Fruit fly (Drosophila melanogaster): Measurements from ENCODE around the gene RagA-B.

RagA-B gene

DNA sequence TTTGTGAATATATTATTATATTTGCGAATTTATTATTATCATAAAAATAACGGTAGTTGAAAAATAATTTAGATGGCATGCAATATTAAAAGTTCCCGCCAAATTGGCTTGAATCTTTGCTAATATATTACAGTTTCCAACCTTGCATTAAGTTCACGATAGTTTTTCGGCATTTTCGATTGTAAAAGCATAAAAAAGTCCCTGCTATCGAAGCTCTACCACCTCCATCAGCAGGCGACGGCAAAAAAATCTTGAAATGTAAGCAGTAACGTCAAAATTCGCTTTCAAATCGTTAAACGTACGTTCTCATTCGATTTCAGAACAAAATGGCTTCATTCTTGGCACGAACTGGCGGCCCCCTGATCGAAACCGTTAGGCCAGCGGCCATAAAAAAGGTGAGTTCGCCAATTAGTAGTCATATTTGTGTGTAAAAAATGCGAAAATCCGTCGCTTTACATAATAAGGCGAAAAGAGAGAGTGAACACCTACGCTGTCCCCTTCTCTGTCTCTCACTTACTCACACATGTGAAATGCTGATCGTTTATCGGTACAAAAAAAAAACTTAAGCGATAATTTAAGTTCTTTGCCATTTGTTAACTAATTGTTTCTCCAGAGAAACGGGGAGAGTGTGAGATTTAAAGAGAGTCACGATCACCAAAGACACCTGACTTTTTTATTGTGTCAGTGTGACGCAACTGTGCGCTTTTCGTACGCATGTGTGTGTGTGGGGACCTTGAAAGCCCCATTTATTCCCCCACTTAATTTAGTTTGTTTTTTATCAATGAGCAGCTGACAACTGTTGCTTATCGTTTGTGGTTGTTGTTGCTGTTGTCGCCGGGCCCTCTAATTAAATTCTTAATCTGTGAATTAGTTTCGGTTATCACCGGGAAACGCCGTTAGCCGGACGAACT is 45.4 kb downstream of the RagA-B start, which contains the start of gene ScsbetaA (continued):
- TF ChIP-seq zf30C (GFP tag; optimal IDR thresholded peaks at IDR 0.05) (no peak), gt (GFP tag; IDR thresholded peaks at IDR 0.05) (no peak), CG17385 (GFP tag; optimal IDR thresholded peaks at IDR 0.05) (no peak), CG10959 (GFP tag; IDR thresholded peaks at IDR 0.05) (no peak), CG2129 (GFP tag; IDR thresholded peaks at IDR 0.05; ENCODE audit: partially characterized antibody) (peak; percentile 17; the same call in 1 of the 2 replicates), CG5180 (GFP tag; optimal IDR thresholded peaks at IDR 0.05) (no peak), CG17361 (GFP tag; IDR thresholded peaks at IDR 0.05) (peak; percentile 40; the same call in 2 of the 3 replicates), CG33213 (GFP tag; optimal IDR thresholded peaks at IDR 0.05) (peak; percentile 30), ssp (GFP tag; IDR thresholded peaks at IDR 0.05) (no peak), hkb (optimal IDR thresholded peaks at IDR 0.05) (no peak), hkb (GFP tag; IDR thresholded peaks at IDR 0.05) (no peak), ap (GFP tag; IDR thresholded peaks at IDR 0.05) (no peak), Stat92E (GFP tag; optimal IDR thresholded peaks at IDR 0.05) (peak in 1 of 3 experiments; percentile 52), CG6272 (GFP tag; IDR thresholded peaks at IDR 0.05) (peak; percentile 42; the same call in 1 of the 2 replicates), odd (GFP tag; optimal IDR thresholded peaks at IDR 0.05) (no peak), CG8388 (GFP tag; optimal IDR thresholded peaks at IDR 0.05) (no peak), CG8359 (GFP tag; optimal IDR thresholded peaks at IDR 0.05; ENCODE audit: borderline replicate concordance) (no peak), CG12391 (tag; optimal IDR thresholded peaks at IDR 0.05) (no peak), az2 (GFP tag; optimal IDR thresholded peaks at IDR 0.05) (no peak), emc (GFP tag; optimal IDR thresholded peaks at IDR 0.05) (no peak), btn (GFP tag; optimal IDR thresholded peaks at IDR 0.05) (no peak), Meics (GFP tag; optimal IDR thresholded peaks at IDR 0.05) (no peak), CkIIα-i1 (GFP tag; IDR thresholded peaks at IDR 0.05) (no peak), D19A (tag; optimal IDR thresholded peaks at IDR 0.05) (no peak), CG4707 (GFP tag; optimal IDR thresholded peaks at IDR 0.05) (no peak), tll (GFP tag; optimal IDR thresholded peaks at IDR 0.05) (no peak), HLH3B (GFP tag; IDR thresholded peaks at IDR 0.05) (no peak), ci (GFP tag; IDR thresholded peaks at IDR 0.05) (no peak), bowl (GFP tag; IDR thresholded peaks at IDR 0.05) (no peak), ro (GFP tag; IDR thresholded peaks at IDR 0.05) (no peak), ase (GFP tag; IDR thresholded peaks at IDR 0.05) (no peak), nau (GFP tag; optimal IDR thresholded peaks at IDR 0.05) (peak; percentile 33), Ets97D (GFP tag; optimal IDR thresholded peaks at IDR 0.05) (peak; percentile 69), NFAT (GFP tag; IDR thresholded peaks at IDR 0.05) (no peak), wdn (GFP tag; IDR thresholded peaks at IDR 0.05) (no peak), ewg (GFP tag; optimal IDR thresholded peaks at IDR 0.05) (no peak), Aef1 (GFP tag; IDR thresholded peaks at IDR 0.05) (no peak), CG1529 (GFP tag; optimal IDR thresholded peaks at IDR 0.05) (no peak), tgo (GFP tag; IDR thresholded peaks at IDR 0.05) (no peak), C15 (GFP tag; IDR thresholded peaks at IDR 0.05) (no peak), corto (GFP tag; optimal IDR thresholded peaks at IDR 0.05) (no peak), mld (GFP tag; IDR thresholded peaks at IDR 0.05; ENCODE audit: partially characterized antibody) (peak; percentile 62; the same call in 2 of the 3 replicates), Doc3 (GFP tag; IDR thresholded peaks at IDR 0.05; ENCODE audit: partially characterized antibody) (peak; percentile 59; the same call in 2 of the 3 replicates), en (GFP tag; optimal IDR thresholded peaks at IDR 0.05) (no peak), tio (GFP tag; optimal IDR thresholded peaks at IDR 0.05) (no peak), CG9609 (GFP tag; optimal IDR thresholded peaks at IDR 0.05) (no peak), eyg (GFP tag; optimal IDR thresholded peaks at IDR 0.05) (no peak), Lpt (GFP tag; optimal IDR thresholded peaks at IDR 0.05) (no peak), CoRest (tag; optimal IDR thresholded peaks at IDR 0.05) (peak; percentile 7)
